Fruit fly (Drosophila melanogaster): Measurements from ENCODE around the gene CG4119.

dm6 chrX:5695958-5696357, 30.1 kb downstream of the CG4119 start:
- no peak for TF ChIP-seq CG17806 (tag; optimal IDR thresholded peaks at IDR 0.05)
- TF ChIP-seq EcR (GFP tag; optimal IDR thresholded peaks at IDR 0.05), result no peak
- TF ChIP-seq CG13204 (GFP tag; optimal IDR thresholded peaks at IDR 0.05), result no peak
- TF ChIP-seq CG4496 (GFP tag; IDR thresholded peaks at IDR 0.05), result no peak
- no peak for TF ChIP-seq CG9948 (tag; optimal IDR thresholded peaks at IDR 0.05)
